Fruit fly (Drosophila melanogaster): ENCODE measurements around the gene CG13358.

CG13358 gene

DNA sequence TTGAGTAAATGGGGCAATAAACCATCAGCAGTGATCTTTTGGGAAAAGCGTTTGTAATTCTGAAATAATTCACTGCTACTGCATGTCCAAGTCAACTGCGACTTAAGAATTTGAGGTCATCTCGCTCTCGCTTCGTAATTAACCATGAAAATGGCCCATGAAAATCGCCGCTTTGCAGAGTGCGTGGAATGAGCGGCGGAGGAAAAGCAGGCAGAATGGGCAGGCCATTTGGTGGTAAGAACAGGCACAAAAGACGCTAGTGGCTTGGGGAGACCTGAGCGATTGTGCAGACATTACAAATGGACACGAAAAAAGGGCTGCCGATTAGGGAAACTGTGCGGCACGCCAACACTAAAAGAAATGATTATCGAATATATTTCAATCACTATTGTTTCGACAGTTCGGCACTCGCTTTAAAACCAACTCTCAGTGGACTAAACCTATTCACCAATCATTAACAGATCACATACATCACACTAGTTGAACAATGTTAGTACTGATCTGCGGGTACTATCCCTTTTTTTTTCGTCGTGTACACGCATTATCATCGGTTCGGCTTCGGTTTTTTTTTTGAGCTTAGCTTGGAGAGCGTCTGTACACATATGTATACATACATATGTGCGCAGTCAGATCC is 33.2 kb downstream of the CG13358 start (continued):
- peak; percentile 23; the same call in 1 of the 2 replicates for TF ChIP-seq E2f1 (GFP tag; IDR thresholded peaks at IDR 0.05)
- TF ChIP-seq CG1529 (GFP tag; optimal IDR thresholded peaks at IDR 0.05) = peak; percentile 9
- peak; percentile 22 for TF ChIP-seq grau (tag; optimal IDR thresholded peaks at IDR 0.05)
- TF ChIP-seq CG42726 (GFP tag; IDR thresholded peaks at IDR 0.05; ENCODE audit: partially characterized antibody) = no peak
- TF ChIP-seq CG13424 (tag; optimal IDR thresholded peaks at IDR 0.05) = peak; percentile 14
- TF ChIP-seq so (GFP tag; IDR thresholded peaks at IDR 0.05) = 0 out of 3 replicates have a peak, but pooled peaks have one; percentile 22
- TF ChIP-seq Ptx1 (GFP tag; IDR thresholded peaks at IDR 0.05) = 0 out of 2 replicates have a peak, but pooled peaks have one; percentile 41
- peak; percentile 21 for TF ChIP-seq trem (tag; optimal IDR thresholded peaks at IDR 0.05)
- peak; percentile 76 for TF ChIP-seq CG1603 (tag; optimal IDR thresholded peaks at IDR 0.05)
- TF ChIP-seq B-H1 (GFP tag; IDR thresholded peaks at IDR 0.05) = no peak
- TF ChIP-seq CG2202 (tag; optimal IDR thresholded peaks at IDR 0.05) = peak; percentile 20
- peak; percentile 20 to 45 for TF ChIP-seq dpn (GFP tag; optimal IDR thresholded peaks at IDR 0.05)
- TF ChIP-seq dmrt11E (tag; optimal IDR thresholded peaks at IDR 0.05) = peak; percentile 71
- TF ChIP-seq pnt (GFP tag; optimal IDR thresholded peaks at IDR 0.05) = peak; percentile 31
- TF ChIP-seq CG10267 (tag; optimal IDR thresholded peaks at IDR 0.05) = peak; percentile 48
- TF ChIP-seq Side (GFP tag; optimal IDR thresholded peaks at IDR 0.05) = peak; percentile 6
- TF ChIP-seq Gug (GFP tag; IDR thresholded peaks at IDR 0.05) = 0 out of 4 replicates have a peak, but pooled peaks have one; percentile 2
- peak; percentile 55 for TF ChIP-seq CG11504 (tag; optimal IDR thresholded peaks at IDR 0.05)
- no peak for TF ChIP-seq psq (GFP tag; optimal IDR thresholded peaks at IDR 0.05)
- TF ChIP-seq Six4 (GFP tag; optimal IDR thresholded peaks at IDR 0.05) = peak; percentile 30
- TF ChIP-seq sug (tag; optimal IDR thresholded peaks at IDR 0.05) = no peak
- TF ChIP-seq bsh (GFP tag; optimal IDR thresholded peaks at IDR 0.05) = peak in 1 of 2 experiments; percentile 68
- peak; percentile 14 for TF ChIP-seq CG15601 (tag; optimal IDR thresholded peaks at IDR 0.05)
- TF ChIP-seq Meics (GFP tag; optimal IDR thresholded peaks at IDR 0.05) = no peak
- peak; percentile 34 for TF ChIP-seq CG17359 (tag; optimal IDR thresholded peaks at IDR 0.05)
- TF ChIP-seq ind (GFP tag; optimal IDR thresholded peaks at IDR 0.05) = peak; percentile 33
- peak; percentile 4 for TF ChIP-seq CG13775 (GFP tag; optimal IDR thresholded peaks at IDR 0.05)
- TF ChIP-seq sisA (GFP tag; IDR thresholded peaks at IDR 0.05) = peak; percentile 55
- peak; percentile 92 for TF ChIP-seq Neu2 (GFP tag; optimal IDR thresholded peaks at IDR 0.05; ENCODE audit: borderline replicate concordance)
- TF ChIP-seq CG17361 (GFP tag; IDR thresholded peaks at IDR 0.05) = peak; percentile 44; the same call in 1 of the 3 replicates
- 0 out of 3 replicates have a peak, but pooled peaks have one; percentile 19 for TF ChIP-seq H15 (GFP tag; IDR thresholded peaks at IDR 0.05)
- TF ChIP-seq ara (GFP tag; IDR thresholded peaks at IDR 0.05) = peak; percentile 59
- peak; percentile 1 for TF ChIP-seq NfI (GFP tag; optimal IDR thresholded peaks at IDR 0.05)
- TF ChIP-seq az2 (GFP tag; optimal IDR thresholded peaks at IDR 0.05) = peak; percentile 53
- peak; percentile 56 for TF ChIP-seq Blimp-1 (GFP tag; optimal IDR thresholded peaks at IDR 0.05)
- no peak for TF ChIP-seq kay (GFP tag; optimal IDR thresholded peaks at IDR 0.05)
- TF ChIP-seq usp (GFP tag; optimal IDR thresholded peaks at IDR 0.05) = no peak
- TF ChIP-seq bcd (GFP tag; optimal IDR thresholded peaks at IDR 0.05) = peak; percentile 18
- TF ChIP-seq ap (GFP tag; IDR thresholded peaks at IDR 0.05) = 0 out of 2 replicates have a peak, but pooled peaks have one; percentile 15
- peak; percentile 42 for TF ChIP-seq Oli (tag; optimal IDR thresholded peaks at IDR 0.05)
- peak; percentile 27 for TF ChIP-seq CG6813 (GFP tag; optimal IDR thresholded peaks at IDR 0.05)
- peak; percentile 34; the same call in 1 of the 3 replicates for TF ChIP-seq dysf (GFP tag; IDR thresholded peaks at IDR 0.05)
- peak; percentile 60; the same call in 1 of the 3 replicates for TF ChIP-seq zfh1 (GFP tag; IDR thresholded peaks at IDR 0.05)
- TF ChIP-seq CG13894 (tag; optimal IDR thresholded peaks at IDR 0.05) = no peak
- TF ChIP-seq CG7786 (GFP tag; optimal IDR thresholded peaks at IDR 0.05) = peak; percentile 14
- TF ChIP-seq fd96Cb (tag; optimal IDR thresholded peaks at IDR 0.05) = peak; percentile 41
- peak; percentile 29 for TF ChIP-seq lilli (GFP tag; optimal IDR thresholded peaks at IDR 0.05)
- no peak for TF ChIP-seq pan (optimal IDR thresholded peaks at IDR 0.05)
- peak in 1 of 2 experiments; percentile 26 for TF ChIP-seq pan (GFP tag; optimal IDR thresholded peaks at IDR 0.05 in 1 of 2, IDR thresholded peaks at IDR 0.05 in 1 of 2)

Data from whole organism, embryonic.